Worm (Caenorhabditis elegans): ENCODE data around the gene hst-1.

The hst-1 gene

ce11 chrIV:8697436-8697835, 6.1 kb upstream of the hst-1 start, which contains the start of gene ttll-11:
Gene ttll-11 (plus strand): TSS chrIV:8697736.
- TF ChIP-seq ztf-18 (tag; optimal IDR thresholded peaks at IDR 0.05) = no peak

- TF ChIP-seq fkh-3 (tag; optimal IDR thresholded peaks at IDR 0.05) (no peak), snpc-1.1 (tag; optimal IDR thresholded peaks at IDR 0.05; ENCODE audit: insufficient read depth) (peak; percentile 1), ets-4 (GFP tag; optimal IDR thresholded peaks at IDR 0.05) (no peak), lin-26 (GFP tag; IDR thresholded peaks at IDR 0.05) (0 out of 2 replicates have a peak, but pooled peaks have one; percentile 6), D2030.7 (GFP tag; IDR thresholded peaks at IDR 0.05) (peak; percentile 71), K11D2.4 (GFP tag; IDR thresholded peaks at IDR 0.05) (no peak; the same call in 1 of the 2 replicates), nhr-80 (tag; optimal IDR thresholded peaks at IDR 0.05) (peak; percentile 29), Y79H2A.3 (GFP tag; conservative IDR thresholded peaks at IDR 0.05) (0 out of 2 replicates have a peak, but pooled peaks have one; percentile 44), xnd-1 (tag; optimal IDR thresholded peaks at IDR 0.05) (no peak), F10E7.11 (tag; optimal IDR thresholded peaks at IDR 0.05) (no peak), hmg-20 (GFP tag; IDR thresholded peaks at IDR 0.05) (peak; percentile 73), atf-7 (tag; optimal IDR thresholded peaks at IDR 0.05) (no peak), snpc-4 (GFP tag; optimal IDR thresholded peaks at IDR 0.05) (peak; percentile 37), snpc-4 (tag; optimal IDR thresholded peaks at IDR 0.05) (peak; percentile 51 to 57 (median 55)), K12H6.12 (tag; optimal IDR thresholded peaks at IDR 0.05) (no peak), ekl-4 (GFP tag; IDR thresholded peaks at IDR 0.05) (peak; percentile 52; the same call in 1 of the 2 replicates), Y53G8AR.9 (GFP tag; conservative IDR thresholded peaks at IDR 0.05) (peak; percentile 89; the same call in 1 of the 2 replicates), F57A8.1 (GFP tag; optimal IDR thresholded peaks at IDR 0.05) (no peak), chd-7 (tag; optimal IDR thresholded peaks at IDR 0.05) (peak; percentile 11), ztf-3 (GFP tag; optimal IDR thresholded peaks at IDR 0.05) (no peak), T26A5.8 (tag; optimal IDR thresholded peaks at IDR 0.05) (no peak), hlh-12 (tag; optimal IDR thresholded peaks at IDR 0.05) (no peak), nfya-1 (tag; optimal IDR thresholded peaks at IDR 0.05; ENCODE audit: borderline replicate concordance, insufficient read depth) (no peak), sea-2 (GFP tag; IDR thresholded peaks at IDR 0.05) (no peak), Y53F4B.3 (GFP tag; IDR thresholded peaks at IDR 0.05) (no peak), gei-17 (GFP tag; optimal IDR thresholded peaks at IDR 0.05) (no peak), sdz-38 (tag; optimal IDR thresholded peaks at IDR 0.05) (no peak), ZK185.1 (tag; optimal IDR thresholded peaks at IDR 0.05; ENCODE audit: poor library complexity, severe bottlenecking) (peak; percentile 76), Y56A3A.18 (GFP tag; IDR thresholded peaks at IDR 0.05) (no peak), C17E4.6 (GFP tag; IDR thresholded peaks at IDR 0.05) (no peak), mxl-1 (tag; optimal IDR thresholded peaks at IDR 0.05) (no peak), rcor-1 (GFP tag; IDR thresholded peaks at IDR 0.05) (peak; percentile 42), F55B11.4 (tag; optimal IDR thresholded peaks at IDR 0.05; ENCODE audit: borderline replicate concordance, insufficient read depth) (no peak), ceh-58 (GFP tag; IDR thresholded peaks at IDR 0.05) (no peak), nhr-90 (tag; optimal IDR thresholded peaks at IDR 0.05) (no peak), efl-1 (GFP tag; optimal IDR thresholded peaks at IDR 0.05) (peak; percentile 69), bed-1 (GFP tag; IDR thresholded peaks at IDR 0.05) (no peak), madf-10 (tag; optimal IDR thresholded peaks at IDR 0.05) (peak; percentile 42), somi-1 (GFP tag; optimal IDR thresholded peaks at IDR 0.05) (no peak), bed-2 (GFP tag; IDR thresholded peaks at IDR 0.05) (no peak), nhr-179 (tag; optimal IDR thresholded peaks at IDR 0.05) (no peak), rpc-1 (optimal IDR thresholded peaks at IDR 0.05) (no peak), rpc-1 (tag; optimal IDR thresholded peaks at IDR 0.05) (no peak), ztf-6 (GFP tag; IDR thresholded peaks at IDR 0.05) (no peak), aptf-2 (GFP tag; conservative IDR thresholded peaks at IDR 0.05) (no peak), Y95B8A.8 (GFP tag; IDR thresholded peaks at IDR 0.05) (no peak)
Measured at ce11 chrIV:8687605-8688191, 3.6 kb downstream of the hst-1 start, which contains the start of gene snrp-3. Gene snrp-3 (minus strand): TSS chrIV:8687810.
